Worm (Caenorhabditis elegans) whole organism, L2 larva: ENCODE results near the gene F42C5.6.
A peak's percentile ranks its signal among the peaks of the same experiment; 100 is the strongest.

Source experiments
- C34F6.9 ChIP-seq: fragments of 150-350 bp; optimal IDR thresholded peaks from 2 replicates; lab custom pipeline; 2014; ENCODE audit warnings: missing biosample characterization, missing genetic modification characterization
- F13H6.1 ChIP-seq: sonication (generic microtip); optimal IDR thresholded peaks from 2 replicates; lab custom pipeline; 2016; ENCODE audit warnings: missing genetic modification characterization, missing compliant biosample characterization
- Y55F3AM.14 ChIP-seq: fragments of 200-800 bp; sonication (Bioruptor generic); optimal IDR thresholded peaks from 2 replicates; lab custom pipeline; 2018; ENCODE audit warnings: mild to moderate bottlenecking, missing genetic modification characterization, missing compliant biosample characterization
- aly-2 ChIP-seq: fragments of 150-350 bp; optimal IDR thresholded peaks from 2 replicates; lab custom pipeline; 2014; ENCODE audit warnings: missing biosample characterization, missing genetic modification characterization
- ama-1 ChIP-seq: fragments of 150-350 bp; optimal IDR thresholded peaks from 2 replicates; lab custom pipeline; 2018; ENCODE audit warnings: inconsistent platforms
- ceh-16 ChIP-seq: fragments of 150-350 bp; optimal IDR thresholded peaks from 2 replicates; lab custom pipeline; 2014; ENCODE audit warnings: missing biosample characterization, missing genetic modification characterization
- ceh-82 ChIP-seq: fragments of 150-350 bp; optimal IDR thresholded peaks from 2 replicates; lab custom pipeline; 2014; ENCODE audit warnings: missing biosample characterization, missing genetic modification characterization
- egl-27 ChIP-seq: sonication (generic microtip); optimal IDR thresholded peaks from 3 replicates; lab custom pipeline; 2017; ENCODE audit warnings: missing biosample characterization, missing genetic modification reagents, missing genetic modification characterization
- fos-1 ChIP-seq: fragments of 150-350 bp; optimal IDR thresholded peaks from 2 replicates; lab custom pipeline; 2014; ENCODE audit warnings: missing biosample characterization, missing genetic modification characterization
- lin-11 ChIP-seq: fragments of 150-350 bp; sonication (generic microtip); optimal IDR thresholded peaks from 2 replicates; lab custom pipeline; 2014; ENCODE audit warnings: missing biosample characterization, missing genetic modification characterization, inconsistent platforms, mixed read lengths
- lin-39 ChIP-seq: fragments of 150-350 bp; optimal IDR thresholded peaks from 2 replicates; lab custom pipeline; 2014; ENCODE audit warnings: missing biosample characterization, missing genetic modification reagents, missing genetic modification characterization
- lsy-2 ChIP-seq, 2 experiments: fragments of 150-350 bp in 1 of 2; sonication (generic microtip) in 1 of 2; optimal IDR thresholded peaks; 2 replicates each; lab custom pipeline; 2014 to 2017; ENCODE audit warnings: missing biosample characterization in 2 of 2, missing genetic modification characterization in 2 of 2
- mab-5 ChIP-seq: fragments of 150-350 bp; optimal IDR thresholded peaks from 2 replicates; lab custom pipeline; 2014; ENCODE audit warnings: missing biosample characterization, missing genetic modification characterization
- mdl-1 ChIP-seq, 2 experiments: fragments of 150-350 bp in 1 of 2; sonication (generic microtip) in 1 of 2; optimal IDR thresholded peaks; 2 replicates each; lab custom pipeline; 2017; ENCODE audit warnings: missing biosample characterization in 2 of 2, missing genetic modification characterization in 2 of 2
- nhr-10 ChIP-seq: sonication (generic microtip); optimal IDR thresholded peaks from 2 replicates; lab custom pipeline; 2017; ENCODE audit warnings: missing biosample characterization, missing genetic modification characterization
- nhr-11 ChIP-seq: fragments of 150-350 bp; optimal IDR thresholded peaks from 2 replicates; lab custom pipeline; 2014; ENCODE audit warnings: missing biosample characterization, missing genetic modification characterization
- nhr-129 ChIP-seq: fragments of 150-350 bp; optimal IDR thresholded peaks from 2 replicates; lab custom pipeline; 2014; ENCODE audit warnings: missing biosample characterization, missing genetic modification characterization
- nhr-6 ChIP-seq: fragments of 150-350 bp; optimal IDR thresholded peaks from 2 replicates; lab custom pipeline; 2014; ENCODE audit warnings: missing biosample characterization, missing genetic modification characterization
- skn-1 ChIP-seq: sonication (generic microtip); optimal IDR thresholded peaks from 2 replicates; lab custom pipeline; 2017; ENCODE audit warnings: missing biosample characterization, missing genetic modification characterization
- sma-3 ChIP-seq: sonication (generic microtip); optimal IDR thresholded peaks from 2 replicates; lab custom pipeline; 2016; ENCODE audit warnings: missing genetic modification reagents, missing genetic modification characterization, missing compliant biosample characterization
- sma-9 ChIP-seq, 2 experiments: fragments of 150-350 bp in 1 of 2; sonication (generic microtip) in 1 of 2; optimal IDR thresholded peaks; 2 replicates each; lab custom pipeline; 2014 to 2016; ENCODE audit warnings: missing genetic modification characterization in 2 of 2, mild to moderate bottlenecking in 1 of 2, missing biosample characterization in 1 of 2, missing compliant biosample characterization in 1 of 2, missing genetic modification reagents in 1 of 2, moderate library complexity in 1 of 2
- unc-39 ChIP-seq: fragments of 150-350 bp; optimal IDR thresholded peaks from 2 replicates; lab custom pipeline; 2014; ENCODE audit warnings: missing biosample characterization, missing genetic modification characterization
- zag-1 ChIP-seq: fragments of 150-350 bp; optimal IDR thresholded peaks from 2 replicates; lab custom pipeline; 2014; ENCODE audit warnings: missing biosample characterization, missing genetic modification characterization
- ztf-1 ChIP-seq: fragments of 200-800 bp; sonication (Bioruptor generic); conservative IDR thresholded peaks from 2 replicates; pipeline ENCODE4 v1.3.6; 2022; ENCODE audit warnings: missing genetic modification characterization, missing compliant biosample characterization
- ztf-11 ChIP-seq: sonication (generic microtip); optimal IDR thresholded peaks from 2 replicates; lab custom pipeline; 2017; ENCODE audit warnings: missing biosample characterization, missing genetic modification characterization

F42C5.6 gene

ce11 chrIV:7308974-7309373, at the start of gene F42C5.6:
Gene F42C5.6, minus strand, starts transcription at chrIV:7309074.
- TF ChIP-seq ceh-16 (no peak), mdl-1 (tag; optimal IDR thresholded peaks at IDR 0.05; lab: Kevin White, UChicago) (no peak), C34F6.9 (tag; lab: Kevin White, UChicago) (no peak)

ce11 chrIV:7346751-7347150, 37.9 kb upstream of the F42C5.6 start, which contains the start of gene daf-42:
Gene daf-42, minus strand, starts transcription at chrIV:7346851.
- TF ChIP-seq sma-3 (GFP tag; lab: Kevin White, UChicago): no peak
- TF ChIP-seq egl-27 (tag; lab: Kevin White, UChicago): no peak
- no peak for TF ChIP-seq nhr-6 (tag; lab: Kevin White, UChicago)
- TF ChIP-seq F13H6.1 (tag; lab: Kevin White, UChicago): no peak

DNA sequence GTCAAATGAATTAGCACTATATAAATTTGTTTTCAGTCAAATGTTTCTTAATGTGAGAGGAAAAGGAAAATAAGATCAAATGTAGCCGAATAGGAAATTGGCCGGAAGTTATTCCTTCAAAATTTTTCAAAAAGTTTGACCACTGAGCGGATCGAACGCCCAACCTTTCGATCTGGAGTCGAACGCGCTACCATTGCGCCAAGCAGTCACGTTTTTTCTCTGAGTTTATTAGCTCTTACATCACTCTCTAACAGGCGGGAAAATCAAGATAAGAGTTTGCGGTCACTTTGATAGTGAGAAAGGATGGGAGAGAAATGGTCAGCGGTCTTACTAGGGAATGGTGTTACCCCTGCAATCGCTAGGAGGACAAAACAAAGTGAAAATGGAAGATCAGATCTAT, 35.1 kb upstream of the F42C5.6 start:
- TF ChIP-seq unc-39 (tag; lab: Kevin White, UChicago) (no peak), nhr-129 (tag; lab: Kevin White, UChicago) (peak; percentile 29)

ce11 chrIV:7342144-7342543, 33.3 kb upstream of the F42C5.6 start:
- TF ChIP-seq nhr-11 (tag; lab: Kevin White, UChicago) (no peak), ama-1 (lab: Kevin White, UChicago) (no peak), ceh-82 (tag; lab: Kevin White, UChicago) (no peak), sma-9 (GFP tag; optimal IDR thresholded peaks at IDR 0.05; lab: Kevin White, UChicago) (no peak), sma-9 (tag; optimal IDR thresholded peaks at IDR 0.05; lab: Kevin White, UChicago) (no peak)

ce11 chrIV:7339095-7339494, 30.2 kb upstream of the F42C5.6 start:
- TF ChIP-seq egl-27 (tag; lab: Kevin White, UChicago) (no peak), aly-2 (tag; lab: Kevin White, UChicago) (no peak), sma-9 (GFP tag; optimal IDR thresholded peaks at IDR 0.05; lab: Kevin White, UChicago) (no peak), sma-9 (tag; optimal IDR thresholded peaks at IDR 0.05; lab: Kevin White, UChicago) (no peak), lin-39 (tag; lab: Kevin White, UChicago) (no peak), ztf-1 (no peak)

DNA sequence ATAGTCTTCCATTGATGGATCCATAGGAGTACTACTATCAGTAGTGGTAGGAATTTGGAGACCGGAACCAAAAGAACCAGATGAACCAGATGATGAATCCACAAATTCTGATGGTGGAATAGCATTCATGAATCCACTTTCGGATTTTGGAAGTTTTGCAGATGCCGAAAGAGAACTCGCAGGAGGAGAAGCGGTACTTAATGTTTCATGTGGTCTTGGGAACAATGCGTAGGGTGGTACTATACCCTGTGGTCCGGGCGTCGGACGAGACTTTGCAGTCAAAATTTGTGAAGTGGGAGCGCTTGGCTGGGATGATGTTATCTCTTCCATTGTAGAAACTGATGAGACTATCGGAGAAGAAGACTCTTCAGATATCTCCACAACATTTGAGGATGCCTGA, 29.2 kb upstream of the F42C5.6 start:
- TF ChIP-seq nhr-11 (tag; lab: Kevin White, UChicago) (no peak), nhr-10 (tag; lab: Kevin White, UChicago) (no peak), ztf-11 (tag; lab: Kevin White, UChicago) (no peak), mab-5 (tag; lab: Kevin White, UChicago) (no peak)
- TF ChIP-seq, all 48 proteins: peak for 0

ce11 chrIV:7332695-7333094, 23.8 kb upstream of the F42C5.6 start, which contains the start of gene ocr-4:
Gene ocr-4, minus strand, starts transcription at chrIV:7332795.
- TF ChIP-seq Y55F3AM.14: no peak
- no peak for TF ChIP-seq skn-1 (tag; lab: Kevin White, UChicago)
- no peak for TF ChIP-seq unc-39 (tag; lab: Kevin White, UChicago)
- TF ChIP-seq lin-11: no peak
- TF ChIP-seq lsy-2 (tag; optimal IDR thresholded peaks at IDR 0.05; lab: Kevin White, UChicago): no peak
- no peak for TF ChIP-seq nhr-11 (tag; lab: Kevin White, UChicago)
- no peak for TF ChIP-seq mab-5 (tag; lab: Kevin White, UChicago)
- no peak for TF ChIP-seq C34F6.9 (tag; lab: Kevin White, UChicago)
- TF ChIP-seq zag-1 (tag; lab: Kevin White, UChicago): no peak
- TF ChIP-seq fos-1 (tag; lab: Kevin White, UChicago): no peak

DNA sequence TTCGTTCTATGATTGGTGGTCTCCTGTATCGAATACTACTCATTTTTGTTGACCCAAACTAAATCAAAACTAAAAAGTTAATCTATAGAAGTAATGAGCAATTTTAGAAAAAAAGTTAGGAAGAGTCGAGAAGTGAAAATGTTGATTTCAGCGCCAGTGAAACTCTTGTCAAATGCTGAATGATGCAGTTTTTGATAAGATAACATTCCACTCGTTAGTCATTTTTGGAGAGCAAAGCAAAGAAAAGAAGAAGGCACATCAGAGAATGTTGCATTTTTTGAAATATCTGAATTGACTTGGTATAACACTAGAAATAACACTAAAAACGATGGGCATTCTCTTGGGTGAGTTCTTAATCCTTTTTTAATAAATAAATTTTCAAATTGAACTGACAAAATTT, 20.0 kb upstream of the F42C5.6 start, which contains the start of gene sqst-2:
sqst-2 (minus strand) TSS at position 58 of the 400 bp plus-strand sequence.
- no peak for TF ChIP-seq ztf-11 (tag; lab: Kevin White, UChicago)
- TF ChIP-seq mab-5 (tag; lab: Kevin White, UChicago): no peak
- peak; percentile 89 for TF ChIP-seq fos-1 (tag; lab: Kevin White, UChicago)
- no peak for TF ChIP-seq egl-27 (tag; lab: Kevin White, UChicago)
